Worm (Caenorhabditis elegans): ENCODE data around the gene rpap-2.

rpap-2 gene

DNA sequence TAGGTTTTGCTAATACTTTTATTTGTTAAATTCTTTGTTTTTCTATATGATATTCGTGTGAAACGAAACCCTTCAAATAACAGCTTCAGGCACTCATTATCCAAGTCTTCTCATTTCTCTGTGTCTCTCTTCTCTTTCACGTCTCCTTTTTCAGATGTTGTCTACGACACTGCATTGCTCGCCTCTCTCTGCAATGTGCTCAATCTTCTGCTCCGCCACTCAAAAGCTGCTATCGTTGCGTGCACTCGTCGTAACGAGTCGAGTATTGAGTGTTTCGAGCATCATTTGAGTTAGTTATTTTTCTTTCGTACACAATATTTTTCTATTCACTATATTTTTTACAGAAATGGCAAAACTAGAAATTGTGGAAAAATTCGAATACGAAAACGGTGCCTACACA is 5.4 kb downstream of the rpap-2 start:
- no peak for TF ChIP-seq lin-32 (GFP tag; optimal IDR thresholded peaks at IDR 0.05)
- TF ChIP-seq sem-2 (GFP tag; optimal IDR thresholded peaks at IDR 0.05), result no peak
- no peak for TF ChIP-seq nhr-12 (tag; optimal IDR thresholded peaks at IDR 0.05)
- peak; percentile 28 for TF ChIP-seq ces-1 (GFP tag; optimal IDR thresholded peaks at IDR 0.05)
- TF ChIP-seq hlh-1 (tag; optimal IDR thresholded peaks at IDR 0.05), result no peak
- TF ChIP-seq unc-62 (GFP tag; optimal IDR thresholded peaks at IDR 0.05), result no peak
- TF ChIP-seq nhr-237 (tag; optimal IDR thresholded peaks at IDR 0.05), result no peak
- no peak for TF ChIP-seq ceh-39 (tag; optimal IDR thresholded peaks at IDR 0.05)

DNA sequence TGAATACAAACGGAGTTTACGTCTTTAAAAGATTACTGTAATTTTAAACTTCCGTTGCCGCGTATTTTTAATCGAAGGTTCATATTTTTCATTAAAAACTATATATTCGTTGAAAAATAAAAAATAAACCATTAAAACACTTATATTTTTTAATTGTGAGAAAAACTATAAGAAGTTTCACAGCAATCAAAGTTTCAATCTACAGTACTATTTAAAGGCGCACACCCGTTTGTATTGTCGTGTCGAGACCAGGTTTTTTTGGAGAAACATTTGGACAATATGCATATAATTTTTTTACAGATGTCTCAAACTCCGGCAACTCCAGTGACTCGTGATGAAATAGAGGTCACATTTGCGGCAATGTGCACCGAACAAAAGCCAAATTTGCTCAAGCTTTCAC is 6.1 kb downstream of the rpap-2 start, which contains the start of gene R08D7.5:
Gene R08D7.5, plus strand, starts transcription at position 301 of the 400 bp plus-strand sequence.
- TF ChIP-seq flh-1 (GFP tag; optimal IDR thresholded peaks at IDR 0.05) (no peak), nhr-76 (tag; optimal IDR thresholded peaks at IDR 0.05) (no peak), mab-5 (tag; optimal IDR thresholded peaks at IDR 0.05) (no peak), unc-62 (GFP tag; optimal IDR thresholded peaks at IDR 0.05) (no peak), pha-4 (tag; optimal IDR thresholded peaks at IDR 0.05) (no peak), drap-1 (GFP tag; optimal IDR thresholded peaks at IDR 0.05) (no peak)

DNA sequence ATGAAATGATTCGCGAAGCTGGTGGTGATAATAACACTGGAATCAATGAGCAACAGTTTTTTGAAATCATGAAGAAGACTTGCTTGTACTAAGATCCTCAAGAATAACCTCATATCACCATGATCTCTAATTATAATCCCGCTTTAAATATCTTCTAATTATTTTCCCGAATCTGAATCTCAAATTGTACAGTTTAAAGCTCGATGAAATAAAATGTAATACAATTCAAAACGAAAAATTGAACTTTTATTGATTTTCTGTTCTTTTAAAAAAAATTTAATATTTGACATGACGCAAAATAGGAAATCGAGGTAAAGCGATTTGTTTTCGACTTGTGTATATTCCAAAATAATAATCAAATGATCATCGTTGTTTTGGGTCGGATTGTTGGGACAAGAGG is 7.1 kb downstream of the rpap-2 start:
- TF ChIP-seq zip-8 (tag; optimal IDR thresholded peaks at IDR 0.05) (no peak), nhr-28 (tag; optimal IDR thresholded peaks at IDR 0.05) (no peak), nhr-76 (tag; optimal IDR thresholded peaks at IDR 0.05) (no peak), drap-1 (GFP tag; optimal IDR thresholded peaks at IDR 0.05) (no peak), sptf-1 (tag; optimal IDR thresholded peaks at IDR 0.05) (no peak), snpc-4 (tag; optimal IDR thresholded peaks at IDR 0.05) (no peak), nhr-2 (tag; optimal IDR thresholded peaks at IDR 0.05) (no peak), mls-2 (tag; optimal IDR thresholded peaks at IDR 0.05) (no peak), bed-3 (GFP tag; optimal IDR thresholded peaks at IDR 0.05) (no peak), nhr-237 (tag; optimal IDR thresholded peaks at IDR 0.05) (no peak), blmp-1 (tag; optimal IDR thresholded peaks at IDR 0.05) (no peak), M03D4.4 (tag; optimal IDR thresholded peaks at IDR 0.05) (no peak), lsy-2 (tag; optimal IDR thresholded peaks at IDR 0.05) (no peak), cnd-1 (tag; optimal IDR thresholded peaks at IDR 0.05) (no peak), ztf-11 (tag; optimal IDR thresholded peaks at IDR 0.05) (no peak), unc-39 (tag; optimal IDR thresholded peaks at IDR 0.05) (no peak), hlh-1 (tag; optimal IDR thresholded peaks at IDR 0.05) (no peak), unc-120 (tag; optimal IDR thresholded peaks at IDR 0.05; ENCODE audit: poor library complexity, severe bottlenecking) (no peak), elt-1 (tag; optimal IDR thresholded peaks at IDR 0.05; ENCODE audit: borderline replicate concordance, insufficient read depth) (no peak), tbx-8 (GFP tag; optimal IDR thresholded peaks at IDR 0.05) (no peak)

DNA sequence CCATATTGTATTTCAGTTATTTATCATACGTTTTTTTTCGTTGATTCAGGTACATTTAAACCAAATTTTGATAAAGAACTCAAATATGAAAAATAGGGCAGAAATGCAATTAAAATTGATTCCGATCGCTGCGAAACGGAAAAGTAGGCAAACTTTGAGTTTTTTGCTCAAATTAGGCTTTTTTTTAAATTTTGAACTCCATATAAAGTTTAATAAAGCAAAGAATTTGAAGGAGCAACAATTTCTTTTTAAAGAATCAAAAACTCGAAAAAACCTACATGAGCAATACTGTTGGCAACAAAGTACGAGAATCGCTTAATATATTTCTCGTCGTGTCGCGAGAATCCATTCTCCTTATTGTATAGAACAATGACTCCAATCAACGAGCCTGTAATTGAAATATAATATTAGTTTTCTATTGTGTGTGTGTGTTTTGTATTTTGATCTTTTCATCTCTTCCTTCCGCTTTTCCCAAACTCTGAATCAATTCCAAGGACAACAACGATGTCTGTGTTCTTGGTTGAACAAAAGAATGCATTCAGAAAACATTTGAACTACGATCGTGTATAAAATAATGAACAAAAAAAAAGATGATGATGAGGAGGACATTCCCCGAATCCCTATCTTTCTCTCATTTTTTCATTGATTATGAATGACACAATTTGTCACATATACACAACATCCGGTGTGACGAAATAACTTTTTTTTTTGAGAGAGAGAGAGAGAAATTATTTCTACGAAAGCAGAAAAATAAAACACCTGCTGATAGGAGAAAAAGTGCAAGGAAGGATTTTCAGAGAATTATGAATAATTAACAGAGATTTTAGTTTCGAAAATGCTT is 11.0 kb downstream of the rpap-2 start:
- TF ChIP-seq nhr-2 (tag; optimal IDR thresholded peaks at IDR 0.05), result no peak
- no peak for TF ChIP-seq lsy-2 (tag; optimal IDR thresholded peaks at IDR 0.05)
- TF ChIP-seq mab-5 (tag; optimal IDR thresholded peaks at IDR 0.05), result no peak
- TF ChIP-seq zip-8 (tag; optimal IDR thresholded peaks at IDR 0.05), result no peak
- TF ChIP-seq tbx-8 (GFP tag; optimal IDR thresholded peaks at IDR 0.05), result no peak
- TF ChIP-seq unc-120 (tag; optimal IDR thresholded peaks at IDR 0.05; ENCODE audit: poor library complexity, severe bottlenecking), result no peak
- no peak for TF ChIP-seq ztf-11 (tag; optimal IDR thresholded peaks at IDR 0.05)
- TF ChIP-seq unc-62 (GFP tag; optimal IDR thresholded peaks at IDR 0.05), result no peak
- TF ChIP-seq nhr-12 (tag; optimal IDR thresholded peaks at IDR 0.05), result no peak
- no peak for TF ChIP-seq lin-13 (tag; optimal IDR thresholded peaks at IDR 0.05)
- TF ChIP-seq mls-2 (tag; optimal IDR thresholded peaks at IDR 0.05), result no peak
- no peak for TF ChIP-seq nhr-28 (tag; optimal IDR thresholded peaks at IDR 0.05)
- TF ChIP-seq snpc-4 (tag; optimal IDR thresholded peaks at IDR 0.05), result no peak
- no peak for TF ChIP-seq ceh-43 (GFP tag; optimal IDR thresholded peaks at IDR 0.05)
- no peak for TF ChIP-seq flh-1 (GFP tag; optimal IDR thresholded peaks at IDR 0.05)
- no peak for TF ChIP-seq nhr-76 (tag; optimal IDR thresholded peaks at IDR 0.05)

DNA sequence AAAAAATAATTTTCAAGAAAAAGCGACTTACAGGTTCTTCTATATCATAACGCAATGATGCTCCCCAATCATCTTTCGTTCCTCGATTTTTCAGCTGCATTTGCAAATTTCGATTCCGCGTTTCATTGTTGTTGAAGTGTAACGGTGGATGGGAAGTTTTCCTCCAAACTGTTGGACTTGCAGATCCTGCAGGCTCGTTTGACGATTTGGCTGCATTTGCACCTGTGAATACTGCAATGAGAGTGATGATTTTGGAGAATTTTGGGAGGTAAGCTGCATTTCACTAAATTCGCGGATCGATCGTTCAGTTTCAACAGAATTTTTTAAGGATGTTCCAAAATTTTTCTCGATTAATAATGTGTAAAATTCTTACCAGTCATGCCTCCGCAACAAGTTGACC is 13.1 kb downstream of the rpap-2 start:
- TF ChIP-seq lsy-2 (tag; optimal IDR thresholded peaks at IDR 0.05) (no peak), sem-2 (GFP tag; optimal IDR thresholded peaks at IDR 0.05) (no peak)
